Worm (Caenorhabditis elegans) whole organism, young adult: ENCODE measurements around the gene hpk-1.

Experiments used
- C17E4.6 ChIP-seq: fragments of 200-800 bp; sonication (Bioruptor generic); IDR thresholded peaks from 2 replicates; pipeline ENCODE4 v1.3.6; 2022; ENCODE audit warnings: missing genetic modification reagents, missing genetic modification characterization, missing compliant biosample characterization
- F10E7.11 ChIP-seq: sonication (generic microtip); optimal IDR thresholded peaks from 2 replicates; lab custom pipeline; 2017; ENCODE audit warnings: mild to moderate bottlenecking, missing genetic modification characterization, moderate library complexity, missing compliant biosample characterization
- F22D6.2 ChIP-seq: sonication (generic microtip); optimal IDR thresholded peaks from 2 replicates; lab custom pipeline; 2016; ENCODE audit warnings: mild to moderate bottlenecking, missing genetic modification characterization, missing compliant biosample characterization
- F23B12.7 ChIP-seq: sonication (generic microtip); optimal IDR thresholded peaks from 2 replicates; lab custom pipeline; 2017; ENCODE audit warnings: missing genetic modification characterization, mild to moderate bottlenecking, missing compliant biosample characterization, antibody characterized with exemption, moderate library complexity; ENCODE audit not compliant: insufficient read depth
- F39B2.1 ChIP-seq: fragments of 200-800 bp; sonication (Bioruptor generic); IDR thresholded peaks from 2 replicates; pipeline ENCODE4 v1.3.6; 2022; ENCODE audit warnings: missing genetic modification reagents, missing genetic modification characterization, missing compliant biosample characterization
- Y56A3A.18 ChIP-seq: fragments of 200-800 bp; sonication (Bioruptor generic); IDR thresholded peaks from 2 replicates; pipeline ENCODE4 v1.3.6; 2022; ENCODE audit warnings: missing genetic modification reagents, missing genetic modification characterization, missing compliant biosample characterization
- Y67H2A.10 ChIP-seq: fragments of 200-800 bp; sonication (Bioruptor generic); conservative IDR thresholded peaks from 2 replicates; pipeline ENCODE4 v1.3.6; 2022; ENCODE audit warnings: missing genetic modification reagents, missing genetic modification characterization, missing compliant biosample characterization
- akir-1 ChIP-seq: fragments of 200-800 bp; sonication (Bioruptor generic); optimal IDR thresholded peaks from 2 replicates; lab custom pipeline; 2018; ENCODE audit warnings: mild to moderate bottlenecking, missing genetic modification characterization, moderate library complexity, missing compliant biosample characterization
- attf-5 ChIP-seq: fragments of 200-800 bp; sonication (Bioruptor generic); optimal IDR thresholded peaks from 2 replicates; lab custom pipeline; 2018; ENCODE audit warnings: mild to moderate bottlenecking, missing genetic modification characterization, missing compliant biosample characterization
- attf-6 ChIP-seq: fragments of 200-800 bp; sonication (Bioruptor generic); IDR thresholded peaks from 2 replicates; pipeline ENCODE4 v1.3.6; 2022; ENCODE audit warnings: missing genetic modification reagents, missing genetic modification characterization, missing compliant biosample characterization
- cebp-2 ChIP-seq: fragments of 200-800 bp; sonication (Bioruptor generic); IDR thresholded peaks from 2 replicates; pipeline ENCODE4 v1.3.6; 2022; ENCODE audit warnings: missing genetic modification characterization, missing compliant biosample characterization
- chd-7 ChIP-seq: sonication (generic microtip); optimal IDR thresholded peaks from 2 replicates; lab custom pipeline; 2016; ENCODE audit warnings: mild to moderate bottlenecking, missing genetic modification characterization, moderate library complexity, missing compliant biosample characterization
- dpff-1 ChIP-seq: sonication (generic microtip); optimal IDR thresholded peaks from 2 replicates; lab custom pipeline; 2017; ENCODE audit warnings: mild to moderate bottlenecking, missing genetic modification characterization, missing compliant biosample characterization
- dpl-1 ChIP-seq: fragments of 150-350 bp; optimal IDR thresholded peaks from 2 replicates; lab custom pipeline; 2014; ENCODE audit warnings: missing biosample characterization, missing genetic modification reagents, missing genetic modification characterization
- egl-44 ChIP-seq: fragments of 200-800 bp; sonication (Bioruptor generic); IDR thresholded peaks from 2 replicates; pipeline ENCODE4 v1.3.6; 2022; ENCODE audit warnings: missing genetic modification reagents, missing genetic modification characterization, missing compliant biosample characterization
- ets-4 ChIP-seq: fragments of 200-800 bp; sonication (Bioruptor generic); optimal IDR thresholded peaks from 2 replicates; lab custom pipeline; 2018; ENCODE audit warnings: mild to moderate bottlenecking, missing genetic modification characterization, missing compliant biosample characterization
- hlh-26 ChIP-seq: fragments of 200-800 bp; sonication (Bioruptor generic); conservative IDR thresholded peaks from 2 replicates; pipeline ENCODE4 v1.3.6; 2022; ENCODE audit warnings: missing genetic modification reagents, missing genetic modification characterization, missing compliant biosample characterization
- lag-1 ChIP-seq: fragments of 200-800 bp; sonication (Bioruptor generic); IDR thresholded peaks from 2 replicates; pipeline ENCODE4 v1.3.6; 2022; ENCODE audit warnings: missing genetic modification reagents, missing genetic modification characterization, missing compliant biosample characterization
- lin-35 ChIP-seq, 3 experiments: fragments of 150-350 bp in 2 of 3; sonication (generic microtip) in 1 of 3; optimal IDR thresholded peaks; 2 replicates each; lab custom pipeline; 2014 to 2018; ENCODE audit warnings: missing biosample characterization in 3 of 3, missing genetic modification characterization in 3 of 3, missing genetic modification reagents in 3 of 3
- lsl-1 ChIP-seq: fragments of 200-800 bp; sonication (Bioruptor generic); optimal IDR thresholded peaks from 2 replicates; lab custom pipeline; 2018; ENCODE audit warnings: mild to moderate bottlenecking, missing genetic modification characterization, moderate library complexity, missing compliant biosample characterization
- mes-4 ChIP-seq: sonication (generic microtip); optimal IDR thresholded peaks from 2 replicates; lab custom pipeline; 2016; ENCODE audit warnings: missing genotype, missing genetic modification characterization, missing compliant biosample characterization
- nfya-1 ChIP-seq: sonication (generic microtip); optimal IDR thresholded peaks from 2 replicates; lab custom pipeline; 2017; ENCODE audit warnings: antibody characterized with exemption, missing compliant biosample characterization, missing genetic modification characterization, borderline replicate concordance; ENCODE audit not compliant: insufficient read depth
- nfya-2 ChIP-seq: fragments of 200-800 bp; sonication (Bioruptor generic); IDR thresholded peaks from 2 replicates; pipeline ENCODE4 v1.3.6; 2022; ENCODE audit warnings: missing genetic modification reagents, missing genetic modification characterization, missing compliant biosample characterization
- nhr-179 ChIP-seq: sonication (generic microtip); optimal IDR thresholded peaks from 2 replicates; lab custom pipeline; 2016; ENCODE audit warnings: mild to moderate bottlenecking, missing genetic modification characterization, missing compliant biosample characterization
- nhr-80 ChIP-seq: sonication (generic microtip); optimal IDR thresholded peaks from 2 replicates; lab custom pipeline; 2016; ENCODE audit warnings: missing genetic modification characterization, missing compliant biosample characterization
- rec-8 ChIP-seq, 2 experiments: sonication (generic microtip); optimal IDR thresholded peaks; 2 replicates each; lab custom pipeline; 2016; ENCODE audit warnings: mild to moderate bottlenecking in 2 of 2, missing genetic modification characterization in 2 of 2, missing genetic modification reagents in 2 of 2, missing genotype in 2 of 2, missing biosample characterization in 1 of 2, missing compliant biosample characterization in 1 of 2, moderate library complexity in 1 of 2
- rpc-1 ChIP-seq, 2 experiments: fragments of 150-350 bp in 1 of 2; sonication (generic microtip) in 1 of 2; optimal IDR thresholded peaks; 2 replicates each; lab custom pipeline; 2014 to 2018; ENCODE audit warnings: missing biosample characterization in 1 of 2, missing genetic modification characterization in 1 of 2, missing genetic modification reagents in 1 of 2, missing genotype in 1 of 2
- sea-2 ChIP-seq: fragments of 200-800 bp; sonication (Bioruptor generic); IDR thresholded peaks from 2 replicates; pipeline ENCODE4 v1.3.6; 2022; ENCODE audit warnings: missing genetic modification characterization, missing compliant biosample characterization
- snpc-1.1 ChIP-seq: sonication (generic microtip); optimal IDR thresholded peaks from 2 replicates; lab custom pipeline; 2017; ENCODE audit warnings: missing genetic modification characterization, mild to moderate bottlenecking, missing compliant biosample characterization, antibody characterized with exemption, moderate library complexity, missing genotype, missing genetic modification reagents; ENCODE audit not compliant: insufficient read depth
- snpc-1.3 ChIP-seq: sonication (generic microtip); optimal IDR thresholded peaks from 2 replicates; lab custom pipeline; 2017; ENCODE audit warnings: missing genetic modification characterization, mild to moderate bottlenecking, missing compliant biosample characterization, antibody characterized with exemption, moderate library complexity, missing genotype, missing genetic modification reagents; ENCODE audit not compliant: insufficient read depth
- snpc-3.4 ChIP-seq: sonication (generic microtip); optimal IDR thresholded peaks from 2 replicates; lab custom pipeline; 2017; ENCODE audit warnings: missing genetic modification characterization, mild to moderate bottlenecking, missing compliant biosample characterization, antibody characterized with exemption, moderate library complexity, missing genotype, missing genetic modification reagents
- snpc-4 ChIP-seq, 5 experiments: fragments of 150-350 bp in 1 of 5; sonication (generic microtip) in 4 of 5; optimal IDR thresholded peaks; 2 replicates each; lab custom pipeline; 2014 to 2018; ENCODE audit warnings: missing genetic modification characterization in 5 of 5, missing biosample characterization in 3 of 5, antibody characterized with exemption in 2 of 5, mild to moderate bottlenecking in 2 of 5, missing compliant biosample characterization in 2 of 5, missing genotype in 2 of 5, moderate library complexity in 2 of 5, missing genetic modification reagents in 1 of 5
- tbx-9 ChIP-seq: sonication (generic microtip); optimal IDR thresholded peaks from 2 replicates; lab custom pipeline; 2016; ENCODE audit warnings: borderline replicate concordance, missing genetic modification characterization, inconsistent platforms, missing compliant biosample characterization
- unc-62 ChIP-seq: fragments of 150-350 bp; optimal IDR thresholded peaks from 2 replicates; lab custom pipeline; 2014; ENCODE audit warnings: missing biosample characterization, missing genetic modification reagents, missing genetic modification characterization
- xnd-1 ChIP-seq: sonication (generic microtip); optimal IDR thresholded peaks from 2 replicates; lab custom pipeline; 2016; ENCODE audit warnings: missing genotype, missing genetic modification reagents, missing genetic modification characterization, missing compliant biosample characterization
- ztf-18 ChIP-seq: sonication (generic microtip); optimal IDR thresholded peaks from 2 replicates; lab custom pipeline; 2016; ENCODE audit warnings: missing genotype, mild to moderate bottlenecking, missing genetic modification characterization, missing compliant biosample characterization
- ztf-25 ChIP-seq: fragments of 200-800 bp; sonication (Bioruptor generic); IDR thresholded peaks from 2 replicates; pipeline ENCODE4 v1.3.6; 2022; ENCODE audit warnings: missing genetic modification reagents, missing genetic modification characterization, missing compliant biosample characterization

The hpk-1 gene

ce11 chrX:4186656-4187055 lies 30.4 kb downstream of the hpk-1 start, which contains the start of gene mrp-6:
Gene mrp-6 (minus strand): TSS chrX:4186756.
- TF ChIP-seq ztf-25 (GFP tag; lab: Robert Waterston, UW): no peak
- no peak for TF ChIP-seq sea-2 (GFP tag; lab: Robert Waterston, UW)
- no peak for TF ChIP-seq Y67H2A.10 (GFP tag; lab: Robert Waterston, UW)
- TF ChIP-seq F23B12.7 (tag; lab: Kevin White, UChicago): no peak
- no peak for TF ChIP-seq akir-1 (GFP tag; lab: Kevin White, UChicago)
- TF ChIP-seq tbx-9 (tag; lab: Kevin White, UChicago): no peak
- TF ChIP-seq snpc-1.3: no peak
- TF ChIP-seq C17E4.6 (GFP tag; lab: Robert Waterston, UW): no peak
- no peak for TF ChIP-seq chd-7 (tag; lab: Kevin White, UChicago)
- TF ChIP-seq unc-62 (GFP tag; lab: Kevin White, UChicago): no peak
- TF ChIP-seq mes-4 (tag; lab: Kevin White, UChicago): no peak
- TF ChIP-seq dpff-1 (tag; lab: Kevin White, UChicago): no peak

DNA sequence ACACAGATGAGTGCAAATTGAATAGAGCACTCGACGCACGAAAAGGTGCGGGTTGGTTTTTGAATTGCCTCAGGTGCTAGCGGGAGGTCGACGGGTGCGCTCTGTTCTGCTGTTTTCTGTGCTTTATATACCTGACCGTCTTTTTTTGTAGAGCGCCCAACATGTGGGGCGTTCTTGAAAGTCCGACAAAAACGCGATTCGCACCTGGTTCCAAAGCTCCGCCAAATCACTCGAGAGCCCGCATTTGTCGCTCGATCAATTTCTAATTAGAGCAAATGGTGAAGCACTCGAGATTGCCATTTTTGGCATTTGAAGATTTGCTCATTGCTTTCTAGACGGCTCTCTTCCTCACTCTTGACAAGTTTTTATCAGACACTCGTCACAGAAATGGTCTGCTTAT lies 39.7 kb downstream of the hpk-1 start, which contains the start of gene ZK470.6:
ZK470.6 (minus strand) TSS at position 101 of the 400 bp plus-strand sequence.
- TF ChIP-seq F22D6.2 (no peak), nfya-2 (no peak), ets-4 (GFP tag; lab: Kevin White, UChicago) (no peak), dpl-1 (GFP tag; lab: Kevin White, UChicago) (no peak), lsl-1 (GFP tag; lab: Kevin White, UChicago) (no peak), nhr-179 (tag; lab: Kevin White, UChicago) (no peak), snpc-1.1 (tag; lab: Kevin White, UChicago) (no peak), xnd-1 (tag; lab: Kevin White, UChicago) (no peak), nhr-80 (tag; lab: Kevin White, UChicago) (no peak), Y56A3A.18 (no peak), attf-6 (GFP tag; lab: Robert Waterston, UW) (no peak), F10E7.11 (tag; lab: Kevin White, UChicago) (no peak), lag-1 (GFP tag; lab: Robert Waterston, UW) (no peak), dpff-1 (tag; lab: Kevin White, UChicago) (no peak), nfya-1 (no peak), ztf-18 (no peak), rec-8 (tag; optimal IDR thresholded peaks at IDR 0.05; lab: Kevin White, UChicago) (no peak), snpc-3.4 (tag; lab: Kevin White, UChicago) (no peak)

- TF ChIP-seq cebp-2: no peak
- TF ChIP-seq hlh-26 (GFP tag; lab: Robert Waterston, UW): no peak
- TF ChIP-seq nhr-179 (tag; lab: Kevin White, UChicago): no peak
- no peak for TF ChIP-seq ets-4 (GFP tag; lab: Kevin White, UChicago)
- TF ChIP-seq dpff-1 (tag; lab: Kevin White, UChicago): no peak
- no peak for TF ChIP-seq F39B2.1
- TF ChIP-seq attf-5 (GFP tag; lab: Kevin White, UChicago): no peak
- no peak for TF ChIP-seq snpc-4 (GFP tag; optimal IDR thresholded peaks at IDR 0.05; lab: Kevin White, UChicago)
- TF ChIP-seq snpc-4 (tag; optimal IDR thresholded peaks at IDR 0.05; lab: Kevin White, UChicago): no peak
- no peak for TF ChIP-seq egl-44
- TF ChIP-seq lin-35 (GFP tag; optimal IDR thresholded peaks at IDR 0.05; lab: Kevin White, UChicago): no peak
- no peak for TF ChIP-seq rpc-1 (optimal IDR thresholded peaks at IDR 0.05; lab: Kevin White, UChicago)
- TF ChIP-seq rpc-1 (tag; optimal IDR thresholded peaks at IDR 0.05; lab: Kevin White, UChicago): no peak
Measured at ce11 chrX:4167150-4167549, 49.9 kb downstream of the hpk-1 start, which contains the start of gene ZK470.14. Gene ZK470.14 (plus strand): TSS chrX:4167450.
